Worm (Caenorhabditis elegans): Measurements from ENCODE around the gene nhr-41.

The nhr-41 gene

DNA sequence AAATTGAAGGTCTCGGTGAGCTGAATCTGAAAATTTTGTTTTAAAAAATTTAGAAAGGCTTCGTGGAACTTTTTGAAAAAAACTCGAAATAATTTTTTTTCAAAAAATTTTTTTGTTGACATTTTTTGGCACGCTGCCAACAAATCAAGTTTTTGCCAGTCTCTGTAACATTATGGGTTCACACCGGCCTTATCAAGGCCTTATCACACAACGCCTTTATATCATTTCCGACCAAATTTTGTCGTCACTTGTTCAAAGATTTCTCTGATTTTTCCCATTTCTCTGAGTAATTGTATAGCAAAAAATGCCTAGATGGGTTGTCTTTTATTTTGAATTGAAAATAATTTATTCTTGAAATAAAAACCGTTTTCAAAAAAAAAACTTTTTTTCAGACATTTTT is 19.8 kb downstream of the nhr-41 start:
- peak; percentile 36 for TF ChIP-seq aha-1 (tag)
- no peak for TF ChIP-seq spr-1 (tag; optimal IDR thresholded peaks at IDR 0.05)
- peak; percentile 38 for TF ChIP-seq nhr-28 (tag; optimal IDR thresholded peaks at IDR 0.05)
- peak; percentile 22 for TF ChIP-seq dve-1 (tag; optimal IDR thresholded peaks at IDR 0.05; ENCODE audit: insufficient read depth)
- TF ChIP-seq lin-1 (GFP tag; IDR thresholded peaks at IDR 0.05): no peak
- TF ChIP-seq lin-38 (GFP tag; IDR thresholded peaks at IDR 0.05): no peak
- TF ChIP-seq hlh-11 (tag; optimal IDR thresholded peaks at IDR 0.05): peak; percentile 23
- TF ChIP-seq F49E8.2 (tag; optimal IDR thresholded peaks at IDR 0.05; ENCODE audit: borderline replicate concordance): no peak
- TF ChIP-seq tag-97 (GFP tag; IDR thresholded peaks at IDR 0.05): no peak
- TF ChIP-seq gei-8 (GFP tag; optimal IDR thresholded peaks at IDR 0.05): no peak
- TF ChIP-seq lsy-2 (tag; optimal IDR thresholded peaks at IDR 0.05): peak in 1 of 2 experiments; percentile 3
- no peak for TF ChIP-seq egl-27 (tag; optimal IDR thresholded peaks at IDR 0.05)
- no peak for TF ChIP-seq fos-1 (tag; optimal IDR thresholded peaks at IDR 0.05)
- peak; percentile 20 for TF ChIP-seq nhr-48 (tag; optimal IDR thresholded peaks at IDR 0.05)
- peak; percentile 45; the same call in 1 of the 2 replicates for TF ChIP-seq dmd-6 (GFP tag; IDR thresholded peaks at IDR 0.05)

- TF ChIP-seq lin-38 (GFP tag; IDR thresholded peaks at IDR 0.05) (no peak), lin-1 (GFP tag; IDR thresholded peaks at IDR 0.05) (no peak), hlh-11 (tag; optimal IDR thresholded peaks at IDR 0.05) (no peak), aha-1 (tag) (no peak), lin-39 (tag; optimal IDR thresholded peaks at IDR 0.05) (no peak), mdt-29 (GFP tag; IDR thresholded peaks at IDR 0.05) (no peak), ceh-82 (tag; optimal IDR thresholded peaks at IDR 0.05) (no peak), nhr-6 (tag; optimal IDR thresholded peaks at IDR 0.05) (no peak), nhr-25 (tag; optimal IDR thresholded peaks at IDR 0.05; ENCODE audit: borderline replicate concordance, insufficient read depth) (no peak), hif-1 (tag; optimal IDR thresholded peaks at IDR 0.05) (no peak), lir-3 (tag; optimal IDR thresholded peaks at IDR 0.05) (no peak), lim-7 (GFP tag; IDR thresholded peaks at IDR 0.05) (no peak), zip-11 (GFP tag; IDR thresholded peaks at IDR 0.05) (no peak), nhr-237 (tag; optimal IDR thresholded peaks at IDR 0.05) (no peak), R02D3.7 (tag; optimal IDR thresholded peaks at IDR 0.05) (no peak), skn-1 (tag; optimal IDR thresholded peaks at IDR 0.05) (no peak), aly-2 (tag; optimal IDR thresholded peaks at IDR 0.05) (no peak), ctbp-1 (GFP tag; IDR thresholded peaks at IDR 0.05) (no peak), F49E8.2 (tag; optimal IDR thresholded peaks at IDR 0.05; ENCODE audit: borderline replicate concordance) (no peak)
These were observed 20.3 kb downstream of the nhr-41 start, which contains the start of gene spp-31 for ce11 chrIV:1406267-1406666. TSS of gene spp-31 (plus strand) at chrIV:1406567.

DNA sequence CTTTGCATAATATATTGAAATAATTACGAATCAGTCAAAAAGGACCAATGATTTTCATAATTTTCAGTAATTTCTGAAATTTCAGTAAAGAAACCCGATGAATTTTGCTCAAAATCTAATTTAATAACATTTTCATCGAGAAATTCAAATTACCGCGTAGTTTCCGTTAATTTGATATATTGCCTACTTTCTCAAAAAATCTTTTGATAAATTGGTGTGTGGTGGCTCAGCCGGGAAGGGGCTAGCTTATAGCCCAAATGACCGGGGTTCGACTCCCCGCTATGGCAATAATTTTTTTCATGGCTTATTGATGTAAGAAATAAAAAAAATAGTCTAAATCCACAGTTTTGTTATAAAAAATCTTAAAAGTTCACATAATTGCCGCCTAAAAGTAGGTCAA is 21.0 kb downstream of the nhr-41 start:
- peak; percentile 11; the same call in 1 of the 2 replicates for TF ChIP-seq lin-38 (GFP tag; IDR thresholded peaks at IDR 0.05)
- TF ChIP-seq nhr-10 (tag; optimal IDR thresholded peaks at IDR 0.05): no peak
- TF ChIP-seq aha-1 (tag): peak; percentile 94

ce11 chrIV:1407507-1407906 is 21.5 kb downstream of the nhr-41 start:
- TF ChIP-seq ceh-28 (tag; optimal IDR thresholded peaks at IDR 0.05): peak; percentile 68
- TF ChIP-seq dmd-6 (GFP tag; IDR thresholded peaks at IDR 0.05): no peak
- TF ChIP-seq arid-1 (GFP tag; conservative IDR thresholded peaks at IDR 0.05): no peak

ce11 chrIV:1408137-1408536 is 22.1 kb downstream of the nhr-41 start:
- no peak for TF ChIP-seq nhr-76 (tag; optimal IDR thresholded peaks at IDR 0.05)
- no peak for TF ChIP-seq F26F4.8 (GFP tag; conservative IDR thresholded peaks at IDR 0.05)
- TF ChIP-seq F44E2.7 (GFP tag; IDR thresholded peaks at IDR 0.05): 0 out of 2 replicates have a peak, but pooled peaks have one; percentile 41
- TF ChIP-seq dmd-6 (GFP tag; IDR thresholded peaks at IDR 0.05): no peak
- peak; percentile 82 for TF ChIP-seq ceh-28 (tag; optimal IDR thresholded peaks at IDR 0.05)

Measured in whole organism, L4 larva.